Fruit fly (Drosophila melanogaster) whole organism, embryonic: ENCODE data around the gene Ctl1.

Experiments used
- Ada2b ChIP-seq: fragments of 200-800 bp; sonication (Bioruptor generic); IDR thresholded peaks from 2 replicates; pipeline ENCODE4 v1.3.6; 2022; ENCODE audit warnings: missing biosample characterization, missing genetic modification characterization
- B-H2 ChIP-seq: fragments of 200-800 bp; sonication (Bioruptor generic); optimal IDR thresholded peaks from 2 replicates; lab custom pipeline; 2018; ENCODE audit warnings: missing biosample characterization, mild to moderate bottlenecking, missing genetic modification characterization
- CG12104 ChIP-seq: fragments of 200-800 bp; sonication (Bioruptor generic); optimal IDR thresholded peaks from 3 replicates; lab custom pipeline; 2016; ENCODE audit warnings: missing biosample characterization, missing genetic modification characterization
- CG14014 ChIP-seq: fragments of 200-800 bp; sonication (Bioruptor generic); IDR thresholded peaks from 2 replicates; pipeline ENCODE4 v1.3.6; 2022; ENCODE audit warnings: missing biosample characterization, missing genetic modification characterization
- CG14965 ChIP-seq: fragments of 200-800 bp; sonication (Bioruptor generic); optimal IDR thresholded peaks from 2 replicates; lab custom pipeline; 2016; ENCODE audit warnings: missing biosample characterization, missing genetic modification characterization, borderline replicate concordance
- CG1529 ChIP-seq: fragments of 200-800 bp; sonication (Bioruptor generic); optimal IDR thresholded peaks from 3 replicates; lab custom pipeline; 2018; ENCODE audit warnings: missing biosample characterization, missing genetic modification characterization
- CG16815 ChIP-seq: fragments of 200-800 bp; sonication (Bioruptor generic); optimal IDR thresholded peaks from 3 replicates; lab custom pipeline; 2017; ENCODE audit warnings: missing biosample characterization, mild to moderate bottlenecking, missing genetic modification characterization
- CG17612 ChIP-seq: fragments of 200-800 bp; sonication (Bioruptor generic); IDR thresholded peaks from 2 replicates; pipeline ENCODE4 v1.3.6; 2022; ENCODE audit warnings: missing biosample characterization, missing genetic modification characterization
- CG1792 ChIP-seq: fragments of 200-800 bp; sonication (Bioruptor generic); optimal IDR thresholded peaks from 2 replicates; lab custom pipeline; 2016; ENCODE audit warnings: missing biosample characterization, missing genetic modification characterization
- CG30431 ChIP-seq: fragments of 200-800 bp; sonication (Bioruptor generic); optimal IDR thresholded peaks from 2 replicates; lab custom pipeline; 2017; ENCODE audit warnings: missing biosample characterization, missing genetic modification characterization
- CG31388 ChIP-seq: fragments of 200-800 bp; sonication (Bioruptor generic); optimal IDR thresholded peaks from 2 replicates; lab custom pipeline; 2016; ENCODE audit warnings: missing biosample characterization, missing genetic modification characterization
- CG6654 ChIP-seq: fragments of 200-800 bp; sonication (Bioruptor generic); optimal IDR thresholded peaks from 2 replicates; lab custom pipeline; 2017; ENCODE audit warnings: missing biosample characterization, mild to moderate bottlenecking, missing genetic modification characterization
- CG6813 ChIP-seq: fragments of 200-800 bp; sonication (Bioruptor generic); optimal IDR thresholded peaks from 2 replicates; lab custom pipeline; 2017; ENCODE audit warnings: missing biosample characterization, missing genetic modification characterization, mild to moderate bottlenecking, moderate library complexity, missing genetic modification reagents
- CG7271 ChIP-seq: fragments of 200-800 bp; sonication (Bioruptor generic); optimal IDR thresholded peaks from 2 replicates; lab custom pipeline; 2018; ENCODE audit warnings: missing biosample characterization, mild to moderate bottlenecking, missing genetic modification characterization, moderate library complexity
- CG8359 ChIP-seq: fragments of 200-800 bp; sonication (Bioruptor generic); optimal IDR thresholded peaks from 2 replicates; lab custom pipeline; 2017; ENCODE audit warnings: missing biosample characterization, mild to moderate bottlenecking, missing genetic modification characterization, borderline replicate concordance
- CHES-1-like ChIP-seq: fragments of 200-800 bp; sonication (Bioruptor generic); optimal IDR thresholded peaks from 2 replicates; lab custom pipeline; 2016; ENCODE audit warnings: missing biosample characterization, missing genetic modification characterization
- Dek ChIP-seq: fragments of 200-800 bp; sonication (Bioruptor generic); optimal IDR thresholded peaks from 3 replicates; lab custom pipeline; 2019; ENCODE audit warnings: missing biosample characterization, mild to moderate bottlenecking, missing genetic modification characterization, moderate library complexity
- Eip74EF ChIP-seq, 2 experiments: fragments of 200-800 bp in 1 of 2; fragments of >200 bp in 1 of 2; sonication (Bioruptor generic) in 1 of 2; optimal IDR thresholded peaks; 2 replicates each; lab custom pipeline; 2017 to 2019; ENCODE audit warnings: missing biosample characterization in 2 of 2, missing genetic modification characterization in 2 of 2, mild to moderate bottlenecking in 1 of 2, moderate library complexity in 1 of 2
- Fer1 ChIP-seq: fragments of 200-800 bp; sonication (Bioruptor generic); optimal IDR thresholded peaks from 2 replicates; lab custom pipeline; 2017; ENCODE audit warnings: missing biosample characterization, mild to moderate bottlenecking, missing genetic modification characterization
- Fer2 ChIP-seq: fragments of 200-800 bp; sonication (Bioruptor generic); optimal IDR thresholded peaks from 2 replicates; lab custom pipeline; 2018; ENCODE audit warnings: missing biosample characterization, mild to moderate bottlenecking, missing genetic modification characterization, moderate library complexity
- HLH4C ChIP-seq: fragments of 200-800 bp; sonication (Bioruptor generic); IDR thresholded peaks from 3 replicates; pipeline ENCODE4 v1.3.6; 2022; ENCODE audit warnings: missing biosample characterization, missing genetic modification characterization; ENCODE audit not compliant: partially characterized antibody
- Lpt ChIP-seq: fragments of >200 bp; optimal IDR thresholded peaks from 2 replicates; lab custom pipeline; 2018; ENCODE audit warnings: missing biosample characterization, missing genetic modification characterization
- Myb ChIP-seq: fragments of 200-800 bp; sonication (Bioruptor generic); optimal IDR thresholded peaks from 2 replicates; lab custom pipeline; 2016; ENCODE audit warnings: missing biosample characterization, missing genetic modification characterization
- PHDP ChIP-seq: fragments of 200-800 bp; sonication (Bioruptor generic); optimal IDR thresholded peaks from 3 replicates; lab custom pipeline; 2018; ENCODE audit warnings: missing biosample characterization, mild to moderate bottlenecking, missing genetic modification characterization, moderate library complexity
- Sry-β ChIP-seq: fragments of 200-800 bp; sonication (Bioruptor generic); optimal IDR thresholded peaks from 2 replicates; lab custom pipeline; 2018; ENCODE audit warnings: missing biosample characterization, mild to moderate bottlenecking, missing genetic modification characterization, moderate library complexity
- Taf1 ChIP-seq: fragments of 200-800 bp; sonication (Bioruptor generic); IDR thresholded peaks from 2 replicates; pipeline ENCODE4 v1.3.6; 2022; ENCODE audit warnings: missing biosample characterization, missing genetic modification characterization
- Trl ChIP-seq, 3 experiments: fragments of >200 bp in 2 of 3; fragments of 200-800 bp in 1 of 3; sonication (Bioruptor generic) in 1 of 3; optimal IDR thresholded peaks; 2 replicates in 1 of 3; 3 replicates in 2 of 3; lab custom pipeline; 2016 to 2017; ENCODE audit warnings: missing biosample characterization in 1 of 3, missing genetic modification characterization in 1 of 3
- Usf ChIP-seq: fragments of 200-800 bp; sonication (Bioruptor generic); optimal IDR thresholded peaks from 2 replicates; lab custom pipeline; 2017; ENCODE audit warnings: missing genotype, missing biosample characterization, missing genetic modification characterization
- aop ChIP-seq: fragments of 200-800 bp; sonication (Bioruptor generic); IDR thresholded peaks from 2 replicates; pipeline ENCODE4 v1.3.6; 2022; ENCODE audit warnings: missing biosample characterization, missing genetic modification characterization
- ase ChIP-seq: fragments of 200-800 bp; sonication (Bioruptor generic); IDR thresholded peaks from 3 replicates; pipeline ENCODE4 v1.3.6; 2022; ENCODE audit warnings: missing biosample characterization, missing genetic modification characterization
- cas ChIP-seq: fragments of 200-800 bp; sonication (Bioruptor generic); IDR thresholded peaks from 2 replicates; pipeline ENCODE4 v1.3.6; 2022; ENCODE audit warnings: missing biosample characterization, missing genetic modification characterization
- crc ChIP-seq: fragments of 200-800 bp; sonication (Bioruptor generic); optimal IDR thresholded peaks from 2 replicates; lab custom pipeline; 2016; ENCODE audit warnings: missing biosample characterization, missing genetic modification characterization
- dan ChIP-seq: fragments of 200-800 bp; sonication (Bioruptor generic); IDR thresholded peaks from 2 replicates; pipeline ENCODE4 v1.3.6; 2022; ENCODE audit warnings: missing biosample characterization, missing genetic modification characterization
- danr ChIP-seq: fragments of 200-800 bp; sonication (Bioruptor generic); IDR thresholded peaks from 2 replicates; pipeline ENCODE4 v1.3.6; 2022; ENCODE audit warnings: missing biosample characterization, missing genetic modification characterization
- dmrt11E ChIP-seq: fragments of 200-800 bp; sonication (Bioruptor generic); optimal IDR thresholded peaks from 3 replicates; lab custom pipeline; 2018; ENCODE audit warnings: missing biosample characterization, mild to moderate bottlenecking, missing genetic modification characterization, moderate library complexity
- en ChIP-seq: fragments of 200-800 bp; sonication (Bioruptor generic); optimal IDR thresholded peaks from 2 replicates; lab custom pipeline; 2016; ENCODE audit warnings: missing biosample characterization, missing genetic modification characterization
- eve ChIP-seq, 2 experiments: fragments of >200 bp; optimal IDR thresholded peaks; 2 replicates each; lab custom pipeline; 2017; ENCODE audit warnings: missing biosample characterization in 2 of 2, missing genetic modification characterization in 2 of 2
- gcm ChIP-seq: fragments of 200-800 bp; sonication (Bioruptor generic); optimal IDR thresholded peaks from 2 replicates; lab custom pipeline; 2019; ENCODE audit warnings: missing biosample characterization, mild to moderate bottlenecking, missing genetic modification characterization, moderate library complexity
- gt ChIP-seq: fragments of 200-800 bp; sonication (Bioruptor generic); IDR thresholded peaks from 2 replicates; pipeline ENCODE4 v1.3.6; 2022; ENCODE audit warnings: missing biosample characterization, missing genetic modification characterization
- hth ChIP-seq: fragments of >200 bp; optimal IDR thresholded peaks from 2 replicates; lab custom pipeline; 2017; ENCODE audit warnings: inconsistent platforms
- nerfin-2 ChIP-seq: fragments of 200-800 bp; sonication (Bioruptor generic); IDR thresholded peaks from 2 replicates; pipeline ENCODE4 v1.3.6; 2022; ENCODE audit warnings: missing biosample characterization, missing genetic modification characterization; ENCODE audit not compliant: partially characterized antibody
- otp ChIP-seq: fragments of 200-800 bp; sonication (Bioruptor generic); IDR thresholded peaks from 3 replicates; pipeline ENCODE4, ENCODE4 v1.3.6; 2022; ENCODE audit warnings: missing biosample characterization, missing genetic modification characterization
- p53 ChIP-seq: fragments of 200-800 bp; sonication (Bioruptor generic); optimal IDR thresholded peaks from 2 replicates; lab custom pipeline; 2016; ENCODE audit warnings: missing biosample characterization, missing genetic modification characterization
- pnt ChIP-seq: fragments of 200-800 bp; sonication (Bioruptor generic); optimal IDR thresholded peaks from 3 replicates; lab custom pipeline; 2016; ENCODE audit warnings: missing biosample characterization, missing genetic modification characterization
- pum ChIP-seq: fragments of 200-800 bp; sonication (Bioruptor generic); optimal IDR thresholded peaks from 2 replicates; lab custom pipeline; 2016; ENCODE audit warnings: missing biosample characterization, missing genetic modification characterization
- shn ChIP-seq: fragments of 200-800 bp; sonication (Bioruptor generic); optimal IDR thresholded peaks from 3 replicates; lab custom pipeline; 2016; ENCODE audit warnings: missing biosample characterization, missing genetic modification characterization
- sima ChIP-seq: fragments of 200-800 bp; sonication (Bioruptor generic); optimal IDR thresholded peaks from 2 replicates; lab custom pipeline; 2016; ENCODE audit warnings: missing biosample characterization, missing genetic modification characterization
- sr ChIP-seq: fragments of 200-800 bp; sonication (Bioruptor generic); IDR thresholded peaks from 3 replicates; pipeline ENCODE4 v1.3.6; 2022; ENCODE audit warnings: missing biosample characterization, missing genetic modification characterization
- zen ChIP-seq: fragments of 200-800 bp; sonication (Bioruptor generic); optimal IDR thresholded peaks from 3 replicates; lab custom pipeline; 2018; ENCODE audit warnings: missing biosample characterization, mild to moderate bottlenecking, missing genetic modification characterization, moderate library complexity
- zf30C ChIP-seq: fragments of 200-800 bp; sonication (Bioruptor generic); optimal IDR thresholded peaks from 3 replicates; lab custom pipeline; 2018; ENCODE audit warnings: missing biosample characterization, mild to moderate bottlenecking, missing genetic modification characterization

Gene Ctl1

DNA sequence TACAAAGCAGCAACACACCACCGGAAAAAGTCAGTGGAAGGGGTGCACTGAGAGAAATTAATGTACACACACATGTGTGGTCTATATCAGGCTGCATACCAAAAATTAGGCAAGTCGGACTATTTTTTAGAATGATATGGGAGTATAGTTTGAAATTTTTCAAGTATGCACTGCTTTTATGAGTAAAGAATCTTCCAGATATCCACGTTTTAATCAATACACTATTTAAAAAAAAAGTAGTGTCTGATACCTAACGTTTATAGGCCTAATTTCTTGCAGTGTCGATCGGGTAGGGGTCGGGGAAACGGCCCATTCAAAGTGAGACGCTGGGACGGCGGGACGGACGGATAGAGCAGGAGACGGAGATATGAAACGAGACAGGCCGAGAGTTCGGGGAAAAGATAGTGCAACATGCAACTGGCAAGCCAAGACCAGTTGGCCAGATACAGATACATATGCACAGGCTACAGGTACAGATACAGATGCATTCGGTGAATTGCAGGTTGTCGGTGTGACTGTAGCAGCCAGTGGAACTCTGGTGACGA is 47.3 kb upstream of the Ctl1 start (continued):
- TF ChIP-seq cas = no peak
- peak; percentile 89 for TF ChIP-seq PHDP (tag; lab: Kevin White, UChicago)
- peak; percentile 96 for TF ChIP-seq pnt (GFP tag; lab: Kevin White, UChicago)
- TF ChIP-seq HLH4C (GFP tag; lab: Robert Waterston, UW) = no peak
- peak; percentile 98 to 99 for TF ChIP-seq eve (GFP tag; optimal IDR thresholded peaks at IDR 0.05; lab: Kevin White, UChicago)
- TF ChIP-seq en (GFP tag; lab: Kevin White, UChicago) = peak; percentile 89
- peak; percentile 86 for TF ChIP-seq dan (GFP tag; lab: Robert Waterston, UW)
- TF ChIP-seq gt (GFP tag; lab: Robert Waterston, UW) = peak; percentile 84
- TF ChIP-seq Usf (GFP tag; lab: Kevin White, UChicago) = peak; percentile 86
- peak; percentile 65 for TF ChIP-seq Ada2b (GFP tag; lab: Robert Waterston, UW)
- peak; percentile 96 for TF ChIP-seq gcm (GFP tag; lab: Kevin White, UChicago)
- peak; percentile 82 for TF ChIP-seq CG6654 (GFP tag; lab: Kevin White, UChicago)
- TF ChIP-seq dmrt11E (tag; lab: Kevin White, UChicago) = peak; percentile 98
- peak; percentile 77 for TF ChIP-seq danr (GFP tag; lab: Robert Waterston, UW)
- TF ChIP-seq Sry-β (GFP tag; lab: Kevin White, UChicago) = peak; percentile 62
- peak; percentile 88 for TF ChIP-seq CG6813 (GFP tag; lab: Kevin White, UChicago)
- TF ChIP-seq aop (GFP tag; lab: Robert Waterston, UW) = peak; percentile 73; the same call in 1 of the 2 replicates
- TF ChIP-seq CG12104 (GFP tag; lab: Kevin White, UChicago) = peak; percentile 85
- TF ChIP-seq Dek (tag; lab: Kevin White, UChicago) = peak; percentile 79
- no peak for TF ChIP-seq Trl (optimal IDR thresholded peaks at IDR 0.05; lab: Kevin White, UChicago)
- TF ChIP-seq Trl (GFP tag; optimal IDR thresholded peaks at IDR 0.05; lab: Kevin White, UChicago) = peak; percentile 92
- TF ChIP-seq CG16815 (GFP tag; lab: Kevin White, UChicago) = peak; percentile 96
- no peak for TF ChIP-seq hth (lab: Kevin White, UChicago)
- peak; percentile 88; the same call in 2 of the 3 replicates for TF ChIP-seq ase (GFP tag; lab: Robert Waterston, UW)
- TF ChIP-seq Fer1 (GFP tag; lab: Kevin White, UChicago) = peak; percentile 81
- peak in 1 of 2 experiments; percentile 94 for TF ChIP-seq Eip74EF (GFP tag; optimal IDR thresholded peaks at IDR 0.05; lab: Kevin White, UChicago)
- TF ChIP-seq Fer2 = peak; percentile 65
- TF ChIP-seq crc (GFP tag; lab: Kevin White, UChicago) = peak; percentile 84
- TF ChIP-seq B-H2 = no peak
- peak; percentile 89 for TF ChIP-seq CHES-1-like (GFP tag; lab: Kevin White, UChicago)
- TF ChIP-seq nerfin-2 (GFP tag; lab: Robert Waterston, UW) = no peak
- peak; percentile 96 for TF ChIP-seq pum (GFP tag; lab: Kevin White, UChicago)
- TF ChIP-seq CG14965 = peak; percentile 68
- peak; percentile 96 for TF ChIP-seq CG1529 (GFP tag; lab: Kevin White, UChicago)
- TF ChIP-seq p53 = peak; percentile 83
- peak; percentile 94 for TF ChIP-seq CG30431 (GFP tag; lab: Kevin White, UChicago)
- peak; percentile 74 for TF ChIP-seq Myb (GFP tag; lab: Kevin White, UChicago)
- TF ChIP-seq CG31388 (GFP tag; lab: Kevin White, UChicago) = peak; percentile 74
- TF ChIP-seq sr (GFP tag; lab: Robert Waterston, UW) = 0 out of 3 replicates have a peak, but pooled peaks have one; percentile 29
- peak; percentile 90 for TF ChIP-seq CG8359 (GFP tag; lab: Kevin White, UChicago)
- TF ChIP-seq Taf1 (GFP tag; lab: Robert Waterston, UW) = no peak
- TF ChIP-seq CG7271 (tag; lab: Kevin White, UChicago) = peak; percentile 83
- TF ChIP-seq CG1792 (GFP tag; lab: Kevin White, UChicago) = peak; percentile 77
- TF ChIP-seq sima (GFP tag; lab: Kevin White, UChicago) = peak; percentile 14
- TF ChIP-seq CG14014 (GFP tag; lab: Robert Waterston, UW) = peak; percentile 43; the same call in 1 of the 2 replicates
- TF ChIP-seq shn = peak; percentile 95
- peak; percentile 91 for TF ChIP-seq otp
- no peak for TF ChIP-seq Lpt (GFP tag; lab: Kevin White, UChicago)
- peak; percentile 99 for TF ChIP-seq zen (tag; lab: Kevin White, UChicago)
- TF ChIP-seq zf30C (GFP tag; lab: Kevin White, UChicago) = peak; percentile 99
- peak; percentile 40; the same call in 1 of the 2 replicates for TF ChIP-seq CG17612 (GFP tag; lab: Robert Waterston, UW)
